Fruit fly (Drosophila melanogaster) whole organism, wandering third instar larva: Measurements from ENCODE around the gene CG34290.

ENCODE experiments used
- CrebA ChIP-seq: fragments of 200-800 bp; sonication (Bioruptor generic); optimal IDR thresholded peaks from 2 replicates; lab custom pipeline; 2016; ENCODE audit warnings: missing biosample characterization, mild to moderate bottlenecking, missing genetic modification characterization, borderline replicate concordance
- Rel ChIP-seq, 2 experiments: fragments of 200-800 bp; sonication (Bioruptor generic) in 1 of 2; optimal IDR thresholded peaks; 2 replicates in 1 of 2; 3 replicates in 1 of 2; lab custom pipeline; 2016 to 2019; ENCODE audit warnings: mild to moderate bottlenecking in 2 of 2, missing biosample characterization in 2 of 2, missing genetic modification characterization in 2 of 2, moderate library complexity in 1 of 2
- Vsx2 ChIP-seq: fragments of 200-300, 225-300 bp; sonication (Bioruptor generic); optimal IDR thresholded peaks from 2 replicates; lab custom pipeline; 2018; ENCODE audit warnings: missing biosample characterization, missing genetic modification characterization; ENCODE audit not compliant: partially characterized antibody
- brk ChIP-seq: fragments of 200-800 bp; sonication (Bioruptor generic); optimal IDR thresholded peaks from 2 replicates; lab custom pipeline; 2016; ENCODE audit warnings: missing biosample characterization, mild to moderate bottlenecking, missing genetic modification characterization
- dsf ChIP-seq: sonication (Bioruptor generic); optimal IDR thresholded peaks from 2 replicates; lab custom pipeline; 2016; ENCODE audit warnings: missing biosample characterization, missing genetic modification characterization, borderline replicate concordance
- fru ChIP-seq: fragments of 200-800 bp; sonication (Bioruptor generic); optimal IDR thresholded peaks from 3 replicates; lab custom pipeline; 2016; ENCODE audit warnings: missing biosample characterization, mild to moderate bottlenecking, missing genetic modification characterization
- psq ChIP-seq: fragments of 200-800 bp; sonication (Bioruptor generic); optimal IDR thresholded peaks from 3 replicates; lab custom pipeline; 2017; ENCODE audit warnings: missing biosample characterization, mild to moderate bottlenecking, missing genetic modification characterization, moderate library complexity

- TF ChIP-seq CrebA (GFP tag; lab: Kevin White, UChicago) (no peak), Vsx2 (GFP tag; lab: Kevin White, UChicago) (no peak), brk (GFP tag; lab: Kevin White, UChicago) (no peak), psq (GFP tag; lab: Kevin White, UChicago) (no peak), dsf (GFP tag; lab: Kevin White, UChicago) (no peak), Rel (GFP tag; optimal IDR thresholded peaks at IDR 0.05; lab: Kevin White, UChicago) (no peak), Rel (tag; optimal IDR thresholded peaks at IDR 0.05; lab: Kevin White, UChicago) (no peak), fru (no peak)
Measured at dm6 chr3R:24284164-24284563, 5.5 kb downstream of the CG34290 start.
